Fruit fly (Drosophila melanogaster) whole organism, embryonic: Measurements from ENCODE around the gene RpS5b.

Source experiments
- ATbp ChIP-seq: fragments of 200-800 bp; sonication (Bioruptor generic); optimal IDR thresholded peaks from 2 replicates; lab custom pipeline; 2017; ENCODE audit warnings: missing biosample characterization, mild to moderate bottlenecking, missing genetic modification characterization, missing genetic modification reagents
- Adf1 ChIP-seq: fragments of 200-800 bp; sonication (Bioruptor generic); IDR thresholded peaks from 2 replicates; pipeline ENCODE4 v1.3.6; 2022; ENCODE audit warnings: missing biosample characterization, missing genetic modification characterization
- CG10321 ChIP-seq: fragments of 200-800 bp; sonication (Bioruptor generic); IDR thresholded peaks from 2 replicates; pipeline ENCODE4 v1.3.6; 2022; ENCODE audit warnings: missing biosample characterization, missing genetic modification characterization
- CG11456 ChIP-seq: fragments of 200-800 bp; sonication (Bioruptor generic); IDR thresholded peaks from 3 replicates; pipeline ENCODE4 v1.3.6; 2022; ENCODE audit warnings: missing biosample characterization, missing genetic modification characterization
- CG13424 ChIP-seq: fragments of 200-800 bp; sonication (Bioruptor generic); optimal IDR thresholded peaks from 2 replicates; lab custom pipeline; 2019; ENCODE audit warnings: missing biosample characterization, mild to moderate bottlenecking, missing genetic modification characterization, moderate library complexity
- CG14860 ChIP-seq: fragments of 200-800 bp; sonication (Bioruptor generic); IDR thresholded peaks from 3 replicates; pipeline ENCODE4 v1.3.6; 2022; ENCODE audit warnings: missing biosample characterization, missing genetic modification characterization; ENCODE audit not compliant: partially characterized antibody
- CG15601 ChIP-seq: fragments of 200-800 bp; sonication (Bioruptor generic); optimal IDR thresholded peaks from 3 replicates; lab custom pipeline; 2019; ENCODE audit warnings: missing biosample characterization, mild to moderate bottlenecking, missing genetic modification characterization, moderate library complexity
- CG17612 ChIP-seq: fragments of 200-800 bp; sonication (Bioruptor generic); IDR thresholded peaks from 2 replicates; pipeline ENCODE4 v1.3.6; 2022; ENCODE audit warnings: missing biosample characterization, missing genetic modification characterization
- CG2875 ChIP-seq: fragments of 200-800 bp; sonication (Bioruptor generic); optimal IDR thresholded peaks from 2 replicates; lab custom pipeline; 2017; ENCODE audit warnings: missing biosample characterization, mild to moderate bottlenecking, missing genetic modification characterization, missing genetic modification reagents
- CG4424 ChIP-seq: fragments of 200-800 bp; sonication (Bioruptor generic); optimal IDR thresholded peaks from 3 replicates; lab custom pipeline; 2016; ENCODE audit warnings: missing biosample characterization, missing genetic modification characterization
- CG4617 ChIP-seq: fragments of 200-800 bp; sonication (Bioruptor generic); optimal IDR thresholded peaks from 3 replicates; lab custom pipeline; 2016; ENCODE audit warnings: missing biosample characterization, missing genetic modification characterization, borderline replicate concordance
- CG4730 ChIP-seq: fragments of 200-800 bp; sonication (Bioruptor generic); IDR thresholded peaks from 2 replicates; pipeline ENCODE4 v1.3.6; 2022; ENCODE audit warnings: missing biosample characterization, missing genetic modification characterization
- CG4820 ChIP-seq: fragments of 200-800 bp; sonication (Bioruptor generic); optimal IDR thresholded peaks from 3 replicates; lab custom pipeline; 2016; ENCODE audit warnings: missing biosample characterization, missing genetic modification characterization
- CG7745 ChIP-seq: fragments of 200-800 bp; sonication (Bioruptor generic); optimal IDR thresholded peaks from 2 replicates; lab custom pipeline; 2018; ENCODE audit warnings: missing biosample characterization, mild to moderate bottlenecking, missing genetic modification characterization, moderate library complexity
- CG7839 ChIP-seq: fragments of 200-800 bp; sonication (Bioruptor generic); optimal IDR thresholded peaks from 3 replicates; lab custom pipeline; 2018; ENCODE audit warnings: missing biosample characterization, mild to moderate bottlenecking, missing genetic modification characterization, moderate library complexity
- CG8089 ChIP-seq: fragments of 200-800 bp; sonication (Bioruptor generic); optimal IDR thresholded peaks from 3 replicates; lab custom pipeline; 2016; ENCODE audit warnings: missing biosample characterization, missing genetic modification characterization
- CG9609 ChIP-seq: fragments of 200-800 bp; sonication (Bioruptor generic); optimal IDR thresholded peaks from 3 replicates; lab custom pipeline; 2016; ENCODE audit warnings: missing biosample characterization, missing genetic modification characterization
- Dbx ChIP-seq: fragments of 200-800 bp; sonication (Bioruptor generic); IDR thresholded peaks from 3 replicates; pipeline ENCODE4 v1.3.6; 2022; ENCODE audit warnings: missing biosample characterization, missing genetic modification characterization
- Dll ChIP-seq: fragments of 200-800 bp; sonication (Bioruptor generic); IDR thresholded peaks from 4 replicates; pipeline ENCODE4 v1.3.6; 2022; ENCODE audit warnings: missing biosample characterization, missing genetic modification characterization; ENCODE audit not compliant: partially characterized antibody
- ERR ChIP-seq: fragments of 200-800 bp; sonication (Bioruptor generic); optimal IDR thresholded peaks from 2 replicates; lab custom pipeline; 2016; ENCODE audit warnings: missing biosample characterization, missing genetic modification characterization
- Elba2 ChIP-seq: fragments of 200-800 bp; sonication (Bioruptor generic); optimal IDR thresholded peaks from 3 replicates; lab custom pipeline; 2016; ENCODE audit warnings: missing biosample characterization, missing genetic modification characterization
- Ets65A ChIP-seq: fragments of 200-800 bp; sonication (Bioruptor generic); peaks from one replicate; lab custom pipeline; 2016; ENCODE audit warnings: missing biosample characterization, missing genetic modification characterization
- HHEX ChIP-seq: fragments of 200-800 bp; sonication (Bioruptor generic); optimal IDR thresholded peaks from 3 replicates; lab custom pipeline; 2017; ENCODE audit warnings: missing biosample characterization, mild to moderate bottlenecking, missing genetic modification characterization, missing genetic modification reagents
- HmgD ChIP-seq: fragments of 200-800 bp; sonication (Bioruptor generic); optimal IDR thresholded peaks from 3 replicates; lab custom pipeline; 2016; ENCODE audit warnings: missing biosample characterization, missing genetic modification characterization
- Max ChIP-seq: fragments of 200-800 bp; sonication (Bioruptor generic); optimal IDR thresholded peaks from 2 replicates; lab custom pipeline; 2016; ENCODE audit warnings: missing biosample characterization, mild to moderate bottlenecking, missing genetic modification characterization
- Mes4 ChIP-seq: fragments of 200-800 bp; sonication (Bioruptor generic); optimal IDR thresholded peaks from 2 replicates; lab custom pipeline; 2016; ENCODE audit warnings: missing biosample characterization, missing genetic modification characterization
- Oli ChIP-seq: fragments of 200-800 bp; sonication (Bioruptor generic); optimal IDR thresholded peaks from 2 replicates; lab custom pipeline; 2018; ENCODE audit warnings: missing biosample characterization, mild to moderate bottlenecking, missing genetic modification characterization, moderate library complexity
- Six4 ChIP-seq: fragments of 200-800 bp; sonication (Bioruptor generic); optimal IDR thresholded peaks from 2 replicates; lab custom pipeline; 2016; ENCODE audit warnings: missing biosample characterization, missing genetic modification characterization
- Sry-β ChIP-seq: fragments of 200-800 bp; sonication (Bioruptor generic); optimal IDR thresholded peaks from 2 replicates; lab custom pipeline; 2018; ENCODE audit warnings: missing biosample characterization, mild to moderate bottlenecking, missing genetic modification characterization, moderate library complexity
- Vsx1 ChIP-seq: fragments of 200-800 bp; sonication (Bioruptor generic); optimal IDR thresholded peaks from 2 replicates; lab custom pipeline; 2017; ENCODE audit warnings: missing biosample characterization, mild to moderate bottlenecking, missing genetic modification characterization, missing genetic modification reagents
- bigmax ChIP-seq: fragments of 200-800 bp; sonication (Bioruptor generic); optimal IDR thresholded peaks from 2 replicates; lab custom pipeline; 2018; ENCODE audit warnings: missing biosample characterization, mild to moderate bottlenecking, missing genetic modification characterization
- cad ChIP-seq: fragments of >200 bp; optimal IDR thresholded peaks from 2 replicates; lab custom pipeline; 2017; ENCODE audit warnings: missing biosample characterization, missing genetic modification characterization
- dmrt99B ChIP-seq: fragments of 200-800 bp; sonication (Bioruptor generic); optimal IDR thresholded peaks from 2 replicates; lab custom pipeline; 2018; ENCODE audit warnings: missing biosample characterization, mild to moderate bottlenecking, missing genetic modification characterization, moderate library complexity
- emc ChIP-seq: fragments of 200-800 bp; sonication (Bioruptor generic); optimal IDR thresholded peaks from 2 replicates; lab custom pipeline; 2016; ENCODE audit warnings: missing biosample characterization, missing genetic modification characterization
- fd3F ChIP-seq: fragments of 200-800 bp; sonication (Bioruptor generic); optimal IDR thresholded peaks from 2 replicates; lab custom pipeline; 2018; ENCODE audit warnings: missing biosample characterization, mild to moderate bottlenecking, missing genetic modification characterization, moderate library complexity
- fru ChIP-seq: fragments of >200 bp; optimal IDR thresholded peaks from 2 replicates; lab custom pipeline; 2017
- gem ChIP-seq: fragments of 200-800 bp; sonication (Bioruptor generic); optimal IDR thresholded peaks from 2 replicates; lab custom pipeline; 2019; ENCODE audit warnings: missing biosample characterization, mild to moderate bottlenecking, missing genetic modification characterization, moderate library complexity
- gfzf ChIP-seq: fragments of 200-800 bp; sonication (Bioruptor generic); optimal IDR thresholded peaks from 2 replicates; lab custom pipeline; 2016; ENCODE audit warnings: missing biosample characterization, mild to moderate bottlenecking, missing genetic modification characterization, moderate library complexity
- gro ChIP-seq: fragments of 200-800 bp; sonication (Bioruptor generic); optimal IDR thresholded peaks from 2 replicates; lab custom pipeline; 2016; ENCODE audit warnings: missing biosample characterization, missing genetic modification characterization
- her ChIP-seq: fragments of 200-800 bp; sonication (Bioruptor generic); optimal IDR thresholded peaks from 2 replicates; lab custom pipeline; 2016; ENCODE audit warnings: missing biosample characterization, missing genetic modification characterization
- hkb ChIP-seq, 2 experiments: fragments of 200-800 bp in 1 of 2; fragments of >200 bp in 1 of 2; sonication (Bioruptor generic) in 1 of 2; IDR thresholded peaks in 1 of 2; optimal IDR thresholded peaks in 1 of 2; 2 replicates each; pipeline versions ENCODE4 v1.3.6 to Lab custom; 2017 to 2022; ENCODE audit warnings: missing biosample characterization in 1 of 2, missing genetic modification characterization in 1 of 2
- inv ChIP-seq: fragments of 200-800 bp; sonication (Bioruptor generic); IDR thresholded peaks from 2 replicates; pipeline ENCODE4 v1.3.6; 2022; ENCODE audit warnings: missing biosample characterization, missing genetic modification characterization; ENCODE audit not compliant: partially characterized antibody
- kah ChIP-seq: fragments of 200-800 bp; sonication (Bioruptor generic); optimal IDR thresholded peaks from 2 replicates; lab custom pipeline; 2018; ENCODE audit warnings: missing biosample characterization, mild to moderate bottlenecking, missing genetic modification characterization
- kni ChIP-seq: fragments of 200-800 bp; sonication (Bioruptor generic); optimal IDR thresholded peaks from 3 replicates; lab custom pipeline; 2017; ENCODE audit warnings: mild to moderate bottlenecking, missing biosample characterization, missing genetic modification reagents, missing genetic modification characterization
- nerfin-1 ChIP-seq: fragments of 200-800 bp; sonication (Bioruptor generic); optimal IDR thresholded peaks from 3 replicates; lab custom pipeline; 2019; ENCODE audit warnings: missing biosample characterization, mild to moderate bottlenecking, missing genetic modification characterization, moderate library complexity
- nmo ChIP-seq: fragments of 200-800 bp; sonication (Bioruptor generic); optimal IDR thresholded peaks from 2 replicates; lab custom pipeline; 2018; ENCODE audit warnings: missing biosample characterization, mild to moderate bottlenecking, missing genetic modification characterization, moderate library complexity
- psq ChIP-seq: fragments of 200-800 bp; sonication (Bioruptor generic); optimal IDR thresholded peaks from 2 replicates; lab custom pipeline; 2017; ENCODE audit warnings: missing biosample characterization, missing genetic modification characterization
- run ChIP-seq: fragments of 200-800 bp; sonication (Bioruptor generic); optimal IDR thresholded peaks from 3 replicates; lab custom pipeline; 2018; ENCODE audit warnings: missing biosample characterization, mild to moderate bottlenecking, missing genetic modification characterization
- so ChIP-seq: fragments of 200-800 bp; sonication (Bioruptor generic); IDR thresholded peaks from 3 replicates; pipeline ENCODE4 v1.3.6; 2022; ENCODE audit warnings: missing biosample characterization, missing genetic modification characterization
- unc-4 ChIP-seq: fragments of 200-800 bp; sonication (Bioruptor generic); IDR thresholded peaks from 2 replicates; pipeline ENCODE4 v1.3.6; 2022; ENCODE audit warnings: missing biosample characterization, missing genetic modification characterization; ENCODE audit not compliant: partially characterized antibody
- wdn ChIP-seq: fragments of 200-800 bp; sonication (Bioruptor generic); IDR thresholded peaks from 2 replicates; pipeline ENCODE4 v1.3.6; 2022; ENCODE audit warnings: missing biosample characterization, missing genetic modification characterization

The RpS5b gene

dm6 chr3R:14912449-14912987, 11.2 kb upstream of the RpS5b start (continued):
- TF ChIP-seq kni (GFP tag; lab: Kevin White, UChicago) (no peak), CG4424 (no peak), CG8089 (GFP tag; lab: Kevin White, UChicago) (no peak), CG15601 (tag; lab: Kevin White, UChicago) (no peak), her (GFP tag; lab: Kevin White, UChicago) (no peak), CG2875 (no peak), run (tag; lab: Kevin White, UChicago) (no peak), CG11456 (GFP tag; lab: Robert Waterston, UW) (0 out of 3 replicates have a peak, but pooled peaks have one; percentile 31), ATbp (GFP tag; lab: Kevin White, UChicago) (no peak), hkb (optimal IDR thresholded peaks at IDR 0.05; lab: Kevin White, UChicago) (no peak), hkb (GFP tag; IDR thresholded peaks at IDR 0.05; lab: Robert Waterston, UW) (no peak), so (no peak), psq (GFP tag; lab: Kevin White, UChicago) (no peak), nmo (GFP tag; lab: Kevin White, UChicago) (no peak), nerfin-1 (no peak), gro (no peak), CG7745 (no peak), bigmax (GFP tag; lab: Kevin White, UChicago) (no peak), Oli (tag; lab: Kevin White, UChicago) (no peak), Adf1 (GFP tag; lab: Robert Waterston, UW) (no peak), HHEX (GFP tag; lab: Kevin White, UChicago) (peak; percentile 7), Ets65A (GFP tag; lab: Kevin White, UChicago) (peak; percentile 62), ERR (no peak), kah (GFP tag; lab: Kevin White, UChicago) (no peak), CG4730 (GFP tag; lab: Robert Waterston, UW) (no peak), fd3F (GFP tag; lab: Kevin White, UChicago) (no peak), Dbx (peak; percentile 42; the same call in 1 of the 3 replicates), gem (tag; lab: Kevin White, UChicago) (peak; percentile 0), CG4617 (no peak), gfzf (GFP tag; lab: Kevin White, UChicago) (no peak), unc-4 (GFP tag; lab: Robert Waterston, UW) (no peak), Elba2 (GFP tag; lab: Kevin White, UChicago) (no peak), Dll (GFP tag; lab: Robert Waterston, UW) (no peak), HmgD (GFP tag; lab: Kevin White, UChicago) (no peak), inv (GFP tag; lab: Robert Waterston, UW) (no peak), fru (lab: Kevin White, UChicago) (no peak), Sry-β (no peak), CG14860 (GFP tag; lab: Robert Waterston, UW) (no peak), CG17612 (GFP tag; lab: Robert Waterston, UW) (no peak), wdn (GFP tag; lab: Robert Waterston, UW) (no peak), CG4820 (no peak), CG9609 (GFP tag; lab: Kevin White, UChicago) (no peak), CG13424 (tag; lab: Kevin White, UChicago) (no peak), dmrt99B (peak; percentile 20), cad (GFP tag; lab: Kevin White, UChicago) (no peak), CG10321 (no peak), Max (GFP tag; lab: Kevin White, UChicago) (no peak), Six4 (GFP tag; lab: Kevin White, UChicago) (no peak), Mes4 (GFP tag; lab: Kevin White, UChicago) (no peak), CG7839 (tag; lab: Kevin White, UChicago) (no peak), emc (GFP tag; lab: Kevin White, UChicago) (no peak), Vsx1 (GFP tag; lab: Kevin White, UChicago) (no peak)
